Worm (Caenorhabditis elegans): Measurements from ENCODE around the gene srt-67.

Gene srt-67

DNA sequence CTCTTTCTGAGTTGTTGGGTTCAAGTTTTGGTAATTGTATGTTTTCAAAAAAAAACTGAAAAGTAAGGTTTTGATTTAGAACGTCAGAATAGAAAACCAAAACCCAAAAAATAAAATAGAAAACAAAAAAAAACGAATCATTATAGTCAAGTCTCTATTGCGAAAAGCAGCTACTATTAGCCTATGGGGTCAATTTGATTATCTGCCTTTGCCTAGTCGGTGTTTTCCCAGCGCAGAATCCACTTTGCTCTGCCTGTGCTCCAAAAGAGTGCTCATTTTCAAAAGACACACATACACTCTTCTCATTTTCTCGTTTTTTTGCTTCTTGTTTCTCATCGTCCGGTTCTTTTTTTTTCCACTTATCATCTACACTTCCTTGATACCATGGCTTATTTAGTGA is 31.4 kb upstream of the srt-67 start:
- TF ChIP-seq nhr-6 (tag; optimal IDR thresholded peaks at IDR 0.05) (no peak), ceh-20 (GFP tag; IDR thresholded peaks at IDR 0.05) (no peak), F37D6.2 (tag; optimal IDR thresholded peaks at IDR 0.05) (no peak), zfp-3 (GFP tag; conservative IDR thresholded peaks at IDR 0.05) (no peak), Y5F2A.4 (GFP tag; optimal IDR thresholded peaks at IDR 0.05) (no peak), unc-39 (tag; optimal IDR thresholded peaks at IDR 0.05) (no peak)

DNA sequence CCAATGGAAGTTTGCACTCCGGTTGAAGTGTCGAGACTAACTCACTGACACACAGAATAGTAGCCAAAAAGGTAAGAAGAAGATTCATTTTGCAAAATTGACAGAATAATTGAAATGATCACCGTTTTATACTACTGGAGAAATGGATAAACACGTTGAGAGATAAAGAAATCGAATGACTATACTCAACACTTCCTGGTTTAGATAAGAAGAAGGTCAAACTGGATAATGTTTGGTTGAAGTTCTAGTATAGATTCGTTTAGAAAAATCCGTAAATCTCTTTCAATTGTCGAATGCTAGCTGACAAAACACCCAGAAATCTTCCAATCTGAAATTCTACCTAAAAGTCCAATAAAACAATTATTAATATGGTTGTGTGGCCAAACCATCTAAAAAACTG is 30.0 kb upstream of the srt-67 start, which contains the start of gene Y49G5A.1:
Y49G5A.1 (minus strand) TSS at position 101 of the 400 bp plus-strand sequence.
- TF ChIP-seq vab-7 (GFP tag; IDR thresholded peaks at IDR 0.05): no peak
- no peak for TF ChIP-seq sdz-12 (GFP tag; optimal IDR thresholded peaks at IDR 0.05)
- no peak for TF ChIP-seq daf-19 (GFP tag; conservative IDR thresholded peaks at IDR 0.05)
- TF ChIP-seq snpc-4 (tag; optimal IDR thresholded peaks at IDR 0.05): no peak
- no peak for TF ChIP-seq nhr-41 (GFP tag; IDR thresholded peaks at IDR 0.05)
- TF ChIP-seq hif-1 (tag; optimal IDR thresholded peaks at IDR 0.05): no peak
- TF ChIP-seq php-3 (GFP tag; IDR thresholded peaks at IDR 0.05): no peak
- TF ChIP-seq nhr-76 (tag; optimal IDR thresholded peaks at IDR 0.05): no peak
- TF ChIP-seq daf-12 (tag; optimal IDR thresholded peaks at IDR 0.05): no peak
- TF ChIP-seq F44E2.7 (GFP tag; IDR thresholded peaks at IDR 0.05): no peak
- TF ChIP-seq aly-2 (tag; optimal IDR thresholded peaks at IDR 0.05): no peak
- no peak for TF ChIP-seq egl-43 (GFP tag; IDR thresholded peaks at IDR 0.05)
- TF ChIP-seq fos-1 (tag; optimal IDR thresholded peaks at IDR 0.05): no peak
- no peak for TF ChIP-seq duxl-1 (tag; optimal IDR thresholded peaks at IDR 0.05; ENCODE audit: poor library complexity)
- no peak for TF ChIP-seq tra-1 (GFP tag; IDR thresholded peaks at IDR 0.05)
- no peak for TF ChIP-seq hlh-11 (tag; optimal IDR thresholded peaks at IDR 0.05)

- peak; percentile 4 for TF ChIP-seq lir-3 (tag; optimal IDR thresholded peaks at IDR 0.05)
- peak; percentile 17 for TF ChIP-seq mxl-3 (GFP tag; optimal IDR thresholded peaks at IDR 0.05)
- TF ChIP-seq gei-8 (GFP tag; optimal IDR thresholded peaks at IDR 0.05): peak; percentile 13
- peak; percentile 10 for TF ChIP-seq hlh-11 (tag; optimal IDR thresholded peaks at IDR 0.05)
These were observed 27.2 kb upstream of the srt-67 start for ce11 chrV:5284270-5284980.

DNA sequence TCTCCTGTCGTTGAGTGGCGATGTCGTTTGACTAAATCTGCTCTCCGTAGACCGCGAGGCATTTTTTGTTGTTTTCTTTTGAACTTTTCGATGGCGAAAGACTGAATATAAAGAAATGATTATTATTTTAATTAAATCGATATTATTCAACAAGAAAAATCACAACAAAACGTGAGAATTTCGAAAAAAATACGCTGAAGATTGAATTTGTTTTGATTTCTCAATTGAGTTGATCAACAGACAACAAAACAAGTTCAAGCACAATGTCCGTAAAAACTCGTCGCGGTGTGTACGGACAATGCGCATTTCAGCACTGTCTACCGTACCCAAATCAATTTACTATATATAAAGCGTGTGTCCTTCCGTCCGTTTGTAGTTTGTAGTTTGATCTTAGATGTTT is 20.7 kb upstream of the srt-67 start, which contains the start of gene B0238.9:
B0238.9 (minus strand) TSS at position 101 of the 400 bp plus-strand sequence.
- TF ChIP-seq tra-1 (GFP tag; IDR thresholded peaks at IDR 0.05): no peak
- no peak for TF ChIP-seq lin-29 (GFP tag; IDR thresholded peaks at IDR 0.05)
- no peak for TF ChIP-seq zag-1 (tag; optimal IDR thresholded peaks at IDR 0.05)
- no peak for TF ChIP-seq nhr-102 (tag; optimal IDR thresholded peaks at IDR 0.05)
- no peak for TF ChIP-seq dmd-8 (GFP tag; IDR thresholded peaks at IDR 0.05)
- TF ChIP-seq Y5F2A.4 (GFP tag; optimal IDR thresholded peaks at IDR 0.05): no peak
- TF ChIP-seq spr-1 (tag; optimal IDR thresholded peaks at IDR 0.05): no peak
- no peak for TF ChIP-seq hlh-30 (tag; optimal IDR thresholded peaks at IDR 0.05; ENCODE audit: insufficient read depth)
- no peak for TF ChIP-seq F37D6.2 (tag; optimal IDR thresholded peaks at IDR 0.05)
- no peak for TF ChIP-seq egl-27 (tag; optimal IDR thresholded peaks at IDR 0.05)
- no peak for TF ChIP-seq madf-9 (GFP tag; conservative IDR thresholded peaks at IDR 0.05)
- no peak for TF ChIP-seq R02D3.7 (tag; optimal IDR thresholded peaks at IDR 0.05)
- TF ChIP-seq ceh-28 (tag; optimal IDR thresholded peaks at IDR 0.05): no peak
- TF ChIP-seq attf-4 (tag; optimal IDR thresholded peaks at IDR 0.05): no peak
- no peak for TF ChIP-seq ceh-82 (tag; optimal IDR thresholded peaks at IDR 0.05)

All from whole organism, L4 larva.